Worm (Caenorhabditis elegans) whole organism, L3 larva: ENCODE data around the gene C32D5.4.

Experiments
- ZK546.5 ChIP-seq: sonication (generic microtip); optimal IDR thresholded peaks from 2 replicates; lab custom pipeline; 2017; ENCODE audit warnings: missing biosample characterization, missing genetic modification characterization
- ama-1 ChIP-seq: fragments of 150-350 bp; optimal IDR thresholded peaks from 2 replicates; lab custom pipeline; 2018
- ceh-16 ChIP-seq: sonication (generic microtip); optimal IDR thresholded peaks from 2 replicates; lab custom pipeline; 2017; ENCODE audit warnings: missing biosample characterization, missing genetic modification characterization
- ceh-28 ChIP-seq: fragments of 150-350 bp; optimal IDR thresholded peaks from 2 replicates; lab custom pipeline; 2014; ENCODE audit warnings: missing biosample characterization, missing genetic modification reagents, missing genetic modification characterization
- ceh-9 ChIP-seq: sonication (generic microtip); optimal IDR thresholded peaks from 2 replicates; lab custom pipeline; 2018; ENCODE audit warnings: missing biosample characterization, missing genetic modification characterization
- daf-12 ChIP-seq: fragments of 150-350 bp; optimal IDR thresholded peaks from 2 replicates; lab custom pipeline; 2014; ENCODE audit warnings: missing biosample characterization, missing genetic modification reagents, missing genetic modification characterization
- egl-27 ChIP-seq: sonication (generic microtip); optimal IDR thresholded peaks from 4 replicates; lab custom pipeline; 2017; ENCODE audit warnings: missing biosample characterization, missing genetic modification reagents, missing genetic modification characterization
- egl-5 ChIP-seq: fragments of 150-350 bp; optimal IDR thresholded peaks from 2 replicates; lab custom pipeline; 2017; ENCODE audit warnings: missing biosample characterization, missing genetic modification reagents, missing genetic modification characterization, inconsistent platforms
- elt-1 ChIP-seq: fragments of 150-350 bp; optimal IDR thresholded peaks from 2 replicates; lab custom pipeline; 2014; ENCODE audit warnings: missing biosample characterization, missing genetic modification characterization
- elt-2 ChIP-seq: sonication (generic microtip); optimal IDR thresholded peaks from 2 replicates; lab custom pipeline; 2016; ENCODE audit warnings: missing genetic modification reagents, mild to moderate bottlenecking, missing genetic modification characterization, missing compliant biosample characterization
- elt-3 ChIP-seq, 3 experiments: fragments of 150-350 bp in 1 of 3; sonication (generic microtip) in 2 of 3; optimal IDR thresholded peaks; 2 replicates in 2 of 3; 4 replicates in 1 of 3; lab custom pipeline; 2014 to 2017; ENCODE audit warnings: missing biosample characterization in 3 of 3, missing genetic modification characterization in 3 of 3
- eor-1 ChIP-seq, 2 experiments: fragments of 150-350 bp; optimal IDR thresholded peaks; 2 replicates each; lab custom pipeline; 2014 to 2018; ENCODE audit warnings: missing biosample characterization in 2 of 2, missing genetic modification characterization in 2 of 2
- fkh-10 ChIP-seq: sonication (generic microtip); optimal IDR thresholded peaks from 2 replicates; lab custom pipeline; 2017; ENCODE audit warnings: missing biosample characterization, missing genetic modification reagents, missing genetic modification characterization
- fkh-2 ChIP-seq: fragments of 150-350 bp; optimal IDR thresholded peaks from 2 replicates; lab custom pipeline; 2014; ENCODE audit warnings: missing biosample characterization, missing genetic modification reagents, missing genetic modification characterization
- hmg-11 ChIP-seq: sonication (generic microtip); optimal IDR thresholded peaks from 2 replicates; lab custom pipeline; 2016; ENCODE audit warnings: missing genetic modification characterization, missing compliant biosample characterization
- jun-1 ChIP-seq: fragments of 150-350 bp; optimal IDR thresholded peaks from 2 replicates; lab custom pipeline; 2014; ENCODE audit warnings: missing biosample characterization, missing genetic modification reagents, missing genetic modification characterization
- lin-15B ChIP-seq: fragments of 150-350 bp; optimal IDR thresholded peaks from 2 replicates; lab custom pipeline; 2014; ENCODE audit warnings: missing biosample characterization, missing genetic modification characterization
- lin-39 ChIP-seq: fragments of 150-350 bp; optimal IDR thresholded peaks from 2 replicates; lab custom pipeline; 2018; ENCODE audit warnings: missing biosample characterization, missing genetic modification reagents, missing genetic modification characterization
- lsy-12 ChIP-seq: sonication (generic microtip); optimal IDR thresholded peaks from 2 replicates; lab custom pipeline; 2016; ENCODE audit warnings: mild to moderate bottlenecking, missing genetic modification characterization, missing compliant biosample characterization
- mdl-1 ChIP-seq: fragments of 150-350 bp; optimal IDR thresholded peaks from 2 replicates; lab custom pipeline; 2014; ENCODE audit warnings: missing biosample characterization, missing genetic modification characterization
- nfya-1 ChIP-seq: sonication (generic microtip); optimal IDR thresholded peaks from 2 replicates; lab custom pipeline; 2017; ENCODE audit warnings: missing genetic modification characterization, mild to moderate bottlenecking, missing compliant biosample characterization, antibody characterized with exemption, moderate library complexity; ENCODE audit not compliant: insufficient read depth
- nhr-11 ChIP-seq: fragments of 150-350 bp; optimal IDR thresholded peaks from 2 replicates; lab custom pipeline; 2014; ENCODE audit warnings: missing biosample characterization, missing genetic modification characterization
- nhr-12 ChIP-seq: fragments of 150-350 bp; optimal IDR thresholded peaks from 2 replicates; lab custom pipeline; 2014; ENCODE audit warnings: missing biosample characterization, missing genetic modification characterization
- nhr-23 ChIP-seq: fragments of 150-350 bp; optimal IDR thresholded peaks from 2 replicates; lab custom pipeline; 2014; ENCODE audit warnings: missing biosample characterization, missing genetic modification reagents, missing genetic modification characterization
- nhr-237 ChIP-seq: fragments of 150-350 bp; optimal IDR thresholded peaks from 2 replicates; lab custom pipeline; 2014; ENCODE audit warnings: missing biosample characterization, missing genetic modification characterization
- nhr-25 ChIP-seq: sonication (generic microtip); optimal IDR thresholded peaks from 2 replicates; lab custom pipeline; 2017; ENCODE audit warnings: missing biosample characterization, missing genetic modification characterization
- nhr-28 ChIP-seq: fragments of 150-350 bp; optimal IDR thresholded peaks from 2 replicates; lab custom pipeline; 2014; ENCODE audit warnings: missing biosample characterization, missing genetic modification characterization
- nhr-43 ChIP-seq: sonication (generic microtip); optimal IDR thresholded peaks from 2 replicates; lab custom pipeline; 2016; ENCODE audit warnings: mild to moderate bottlenecking, missing genetic modification characterization, missing compliant biosample characterization; ENCODE audit not compliant: poor library complexity, severe bottlenecking
- nhr-67 ChIP-seq: fragments of 150-350 bp; optimal IDR thresholded peaks from 2 replicates; lab custom pipeline; 2014; ENCODE audit warnings: missing biosample characterization, missing genetic modification characterization
- nhr-76 ChIP-seq: fragments of 150-350 bp; sonication (generic microtip); optimal IDR thresholded peaks from 5 replicates; lab custom pipeline; 2014; ENCODE audit warnings: missing biosample characterization, missing genetic modification characterization
- nhr-77 ChIP-seq: fragments of 150-350 bp; optimal IDR thresholded peaks from 2 replicates; lab custom pipeline; 2014; ENCODE audit warnings: missing biosample characterization, missing genetic modification characterization
- pha-4 ChIP-seq: fragments of 150-350 bp; optimal IDR thresholded peaks from 2 replicates; lab custom pipeline; 2014; ENCODE audit warnings: missing biosample characterization, missing genetic modification reagents, missing genetic modification characterization
- pqm-1 ChIP-seq: fragments of 150-350 bp; optimal IDR thresholded peaks from 2 replicates; lab custom pipeline; 2017; ENCODE audit warnings: missing biosample characterization, missing genetic modification characterization, inconsistent platforms
- sea-2 ChIP-seq: fragments of 150-350 bp; sonication (generic microtip); optimal IDR thresholded peaks from 4 replicates; lab custom pipeline; 2014; ENCODE audit warnings: missing biosample characterization, missing genetic modification reagents, missing genetic modification characterization
- snpc-4 ChIP-seq: fragments of 150-350 bp; optimal IDR thresholded peaks from 2 replicates; lab custom pipeline; 2014; ENCODE audit warnings: missing biosample characterization, missing genetic modification characterization
- tbx-2 ChIP-seq: sonication (generic microtip); optimal IDR thresholded peaks from 2 replicates; lab custom pipeline; 2016; ENCODE audit warnings: mild to moderate bottlenecking, missing genetic modification characterization, missing compliant biosample characterization
- unc-39 ChIP-seq: sonication (generic microtip); optimal IDR thresholded peaks from 4 replicates; lab custom pipeline; 2017; ENCODE audit warnings: missing biosample characterization, missing genetic modification characterization
- unc-62 ChIP-seq: fragments of 150-350 bp; sonication (generic microtip); optimal IDR thresholded peaks from 4 replicates; lab custom pipeline; 2014; ENCODE audit warnings: missing biosample characterization, missing genetic modification reagents, missing genetic modification characterization
- zag-1 ChIP-seq: fragments of 150-350 bp; optimal IDR thresholded peaks from 2 replicates; lab custom pipeline; 2014; ENCODE audit warnings: missing biosample characterization, missing genetic modification characterization
- ztf-11 ChIP-seq: fragments of 150-350 bp; optimal IDR thresholded peaks from 2 replicates; lab custom pipeline; 2014; ENCODE audit warnings: missing biosample characterization, missing genetic modification characterization
- ztf-4 ChIP-seq: fragments of 150-350 bp; optimal IDR thresholded peaks from 2 replicates; lab custom pipeline; 2014; ENCODE audit warnings: missing biosample characterization, missing genetic modification characterization

C32D5.4 gene

ce11 chrII:6365237-6365815 lies 42.4 kb upstream of the C32D5.4 start, which contains the start of the genes ani-2 and clec-88:
ani-2 (minus strand) TSS chrII:6365367.
clec-88 (plus strand) TSS chrII:6365722.
- no peak for TF ChIP-seq egl-27 (tag; lab: Kevin White, UChicago)
- TF ChIP-seq hmg-11 (tag; lab: Kevin White, UChicago): no peak
- no peak for TF ChIP-seq sea-2 (GFP tag; lab: Kevin White, UChicago)
- no peak for TF ChIP-seq nhr-12 (tag; lab: Kevin White, UChicago)
- no peak for TF ChIP-seq nhr-237 (tag; lab: Kevin White, UChicago)
- TF ChIP-seq lin-39 (tag; lab: Kevin White, UChicago): no peak
- no peak for TF ChIP-seq nhr-28 (tag; lab: Kevin White, UChicago)
- no peak for TF ChIP-seq fkh-10 (GFP tag; lab: Kevin White, UChicago)
- no peak for TF ChIP-seq fkh-2 (tag; lab: Kevin White, UChicago)
- TF ChIP-seq ztf-4 (tag; lab: Kevin White, UChicago): no peak
- no peak for TF ChIP-seq tbx-2 (tag; lab: Kevin White, UChicago)
- TF ChIP-seq zag-1 (tag; lab: Kevin White, UChicago): no peak
- no peak for TF ChIP-seq nhr-43 (tag; lab: Kevin White, UChicago)
- TF ChIP-seq, all 47 proteins: peak for 0

DNA sequence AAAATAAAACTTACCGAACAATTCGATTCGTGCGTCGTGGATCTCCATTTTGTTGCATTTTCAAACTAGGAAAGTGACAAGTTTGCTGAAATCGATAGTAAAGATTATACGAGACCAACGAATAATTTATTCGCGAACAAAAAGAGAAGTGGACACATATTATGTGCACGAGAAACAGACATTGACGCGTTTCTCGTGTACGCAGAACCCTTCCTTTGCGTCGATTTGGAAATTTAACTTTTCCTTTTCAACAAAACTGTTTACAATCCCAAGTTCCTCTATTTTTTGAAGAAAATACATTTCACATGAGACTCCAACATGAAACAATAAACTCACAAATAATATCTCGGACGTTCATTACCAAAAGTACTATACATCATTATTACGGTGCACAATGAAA lies 37.9 kb upstream of the C32D5.4 start, which contains the start of gene K10B2.4:
TSS of gene K10B2.4 (minus strand) at position 138 of the 400 bp plus-strand sequence.
- TF ChIP-seq unc-39 (tag; lab: Kevin White, UChicago): no peak
- TF ChIP-seq ceh-28 (tag; lab: Kevin White, UChicago): peak; percentile 21
- no peak for TF ChIP-seq nhr-237 (tag; lab: Kevin White, UChicago)
- peak; percentile 78 for TF ChIP-seq snpc-4 (tag; lab: Kevin White, UChicago)
- TF ChIP-seq lin-15B (tag; lab: Kevin White, UChicago): peak; percentile 76
- TF ChIP-seq daf-12 (tag; lab: Kevin White, UChicago): no peak
- TF ChIP-seq nhr-43 (tag; lab: Kevin White, UChicago): no peak
- TF ChIP-seq nhr-12 (tag; lab: Kevin White, UChicago): no peak
- TF ChIP-seq lsy-12: peak; percentile 43
- no peak for TF ChIP-seq elt-1 (tag; lab: Kevin White, UChicago)
- TF ChIP-seq ztf-11 (tag; lab: Kevin White, UChicago): no peak
- no peak for TF ChIP-seq sea-2 (GFP tag; lab: Kevin White, UChicago)
- TF ChIP-seq elt-2 (tag; lab: Kevin White, UChicago): peak; percentile 40
- no peak for TF ChIP-seq nhr-28 (tag; lab: Kevin White, UChicago)
- TF ChIP-seq ceh-9 (tag; lab: Kevin White, UChicago): no peak
- TF ChIP-seq nhr-77 (tag; lab: Kevin White, UChicago): no peak
- TF ChIP-seq pqm-1 (tag; lab: Kevin White, UChicago): no peak
- peak; percentile 45 for TF ChIP-seq lin-39 (tag; lab: Kevin White, UChicago)
- TF ChIP-seq nfya-1 (tag; lab: Kevin White, UChicago): peak; percentile 73
- TF ChIP-seq jun-1: no peak
- TF ChIP-seq nhr-23 (tag; lab: Kevin White, UChicago): peak; percentile 71
- no peak for TF ChIP-seq zag-1 (tag; lab: Kevin White, UChicago)
- TF ChIP-seq egl-5 (tag; lab: Kevin White, UChicago): no peak
- no peak for TF ChIP-seq elt-3 (tag; optimal IDR thresholded peaks at IDR 0.05; lab: Kevin White, UChicago)
- peak; percentile 13 for TF ChIP-seq ama-1 (lab: Kevin White, UChicago)
- peak; percentile 56 for TF ChIP-seq hmg-11 (tag; lab: Kevin White, UChicago)
- no peak for TF ChIP-seq nhr-67 (tag; lab: Kevin White, UChicago)
- no peak for TF ChIP-seq egl-27 (tag; lab: Kevin White, UChicago)
- no peak for TF ChIP-seq mdl-1
- peak; percentile 85 for TF ChIP-seq pha-4 (tag; lab: Kevin White, UChicago)
- TF ChIP-seq ceh-16: no peak
- TF ChIP-seq ZK546.5 (tag; lab: Kevin White, UChicago): no peak
- no peak for TF ChIP-seq eor-1 (tag; optimal IDR thresholded peaks at IDR 0.05; lab: Kevin White, UChicago)
- TF ChIP-seq nhr-11: no peak
- no peak for TF ChIP-seq unc-62 (GFP tag; lab: Kevin White, UChicago)
- peak; percentile 67 for TF ChIP-seq nhr-25 (tag; lab: Kevin White, UChicago)
- TF ChIP-seq nhr-76 (tag; lab: Kevin White, UChicago): no peak
